Fruit fly (Drosophila melanogaster) whole organism, embryonic: ENCODE measurements around the gene path.

Experiments
- Atf3 ChIP-seq: fragments of 200-800 bp; sonication (Bioruptor generic); optimal IDR thresholded peaks from 3 replicates; lab custom pipeline; 2016; ENCODE audit warnings: missing biosample characterization, missing genetic modification characterization
- CG1024 ChIP-seq: fragments of 200-800 bp; sonication (Bioruptor generic); IDR thresholded peaks from 2 replicates; pipeline ENCODE4 v1.3.6; 2022; ENCODE audit warnings: missing biosample characterization, missing genetic modification characterization
- CG10959 ChIP-seq: fragments of 200-800 bp; sonication (Bioruptor generic); IDR thresholded peaks from 2 replicates; pipeline ENCODE4 v1.3.6; 2022; ENCODE audit warnings: missing biosample characterization, missing genetic modification characterization
- CG11456 ChIP-seq: fragments of 200-800 bp; sonication (Bioruptor generic); IDR thresholded peaks from 3 replicates; pipeline ENCODE4 v1.3.6; 2022; ENCODE audit warnings: missing biosample characterization, missing genetic modification characterization
- CG12104 ChIP-seq: fragments of 200-800 bp; sonication (Bioruptor generic); optimal IDR thresholded peaks from 3 replicates; lab custom pipeline; 2016; ENCODE audit warnings: missing biosample characterization, missing genetic modification characterization
- CG13287 ChIP-seq: fragments of 200-800 bp; sonication (Bioruptor generic); IDR thresholded peaks from 2 replicates; pipeline ENCODE4 v1.3.6; 2022; ENCODE audit warnings: missing biosample characterization, missing genetic modification characterization; ENCODE audit not compliant: partially characterized antibody
- CG14014 ChIP-seq: fragments of 200-800 bp; sonication (Bioruptor generic); IDR thresholded peaks from 2 replicates; pipeline ENCODE4 v1.3.6; 2022; ENCODE audit warnings: missing biosample characterization, missing genetic modification characterization
- CG17328 ChIP-seq: fragments of 200-800 bp; sonication (Bioruptor generic); IDR thresholded peaks from 2 replicates; pipeline ENCODE4 v1.3.6; 2022; ENCODE audit warnings: missing biosample characterization, missing genetic modification characterization
- CG17912 ChIP-seq: fragments of 200-800 bp; sonication (Bioruptor generic); optimal IDR thresholded peaks from 2 replicates; lab custom pipeline; 2018; ENCODE audit warnings: missing biosample characterization, mild to moderate bottlenecking, missing genetic modification characterization
- CG31224 ChIP-seq: fragments of 200-800 bp; sonication (Bioruptor generic); IDR thresholded peaks from 2 replicates; pipeline ENCODE4 v1.3.6; 2022; ENCODE audit warnings: missing biosample characterization, missing genetic modification characterization
- CG4282 ChIP-seq: fragments of 200-800 bp; sonication (Bioruptor generic); optimal IDR thresholded peaks from 2 replicates; lab custom pipeline; 2016; ENCODE audit warnings: missing biosample characterization, missing genetic modification characterization
- CG4730 ChIP-seq: fragments of 200-800 bp; sonication (Bioruptor generic); IDR thresholded peaks from 2 replicates; pipeline ENCODE4 v1.3.6; 2022; ENCODE audit warnings: missing biosample characterization, missing genetic modification characterization
- CG5245 ChIP-seq: fragments of 200-800 bp; sonication (Bioruptor generic); optimal IDR thresholded peaks from 3 replicates; lab custom pipeline; 2016; ENCODE audit warnings: missing biosample characterization, missing genetic modification characterization
- CG8388 ChIP-seq: fragments of 200-800 bp; sonication (Bioruptor generic); optimal IDR thresholded peaks from 2 replicates; lab custom pipeline; 2019; ENCODE audit warnings: missing biosample characterization, mild to moderate bottlenecking, missing genetic modification characterization, moderate library complexity
- CG8478 ChIP-seq: fragments of >200 bp; optimal IDR thresholded peaks from 2 replicates; lab custom pipeline; 2018
- CrebB ChIP-seq: fragments of 200-800 bp; sonication (Bioruptor generic); optimal IDR thresholded peaks from 3 replicates; lab custom pipeline; 2018; ENCODE audit warnings: missing biosample characterization, mild to moderate bottlenecking, missing genetic modification characterization
- Dad ChIP-seq: fragments of 200-800 bp; sonication (Bioruptor generic); optimal IDR thresholded peaks from 3 replicates; lab custom pipeline; 2016; ENCODE audit warnings: missing biosample characterization, missing genetic modification characterization
- Dek ChIP-seq: fragments of 200-800 bp; sonication (Bioruptor generic); optimal IDR thresholded peaks from 3 replicates; lab custom pipeline; 2019; ENCODE audit warnings: missing biosample characterization, mild to moderate bottlenecking, missing genetic modification characterization, moderate library complexity
- Gsc ChIP-seq: fragments of 200-800 bp; sonication (Bioruptor generic); IDR thresholded peaks from 2 replicates; pipeline ENCODE4 v1.3.6; 2022; ENCODE audit warnings: missing biosample characterization, missing genetic modification characterization
- Hmx ChIP-seq: fragments of 200-800 bp; sonication (Bioruptor generic); optimal IDR thresholded peaks from 2 replicates; lab custom pipeline; 2016; ENCODE audit warnings: missing biosample characterization, missing genetic modification characterization
- Hr78 ChIP-seq, 2 experiments: fragments of 200-800 bp in 1 of 2; fragments of >200 bp in 1 of 2; sonication (Bioruptor generic) in 1 of 2; optimal IDR thresholded peaks; 2 replicates each; lab custom pipeline; 2017 to 2019; ENCODE audit warnings: missing biosample characterization in 2 of 2, missing genetic modification characterization in 2 of 2, mild to moderate bottlenecking in 1 of 2, moderate library complexity in 1 of 2
- Opbp ChIP-seq: fragments of 200-800 bp; sonication (Bioruptor generic); IDR thresholded peaks from 3 replicates; pipeline ENCODE4 v1.3.6; 2022; ENCODE audit warnings: missing biosample characterization, missing genetic modification characterization; ENCODE audit not compliant: partially characterized antibody
- Ravus ChIP-seq: fragments of 200-800 bp; sonication (Bioruptor generic); IDR thresholded peaks from 2 replicates; pipeline ENCODE4 v1.3.6; 2022; ENCODE audit warnings: missing biosample characterization, missing genetic modification characterization
- Side ChIP-seq: fragments of 200-800 bp; sonication (Bioruptor generic); optimal IDR thresholded peaks from 2 replicates; lab custom pipeline; 2016; ENCODE audit warnings: missing biosample characterization, missing genetic modification characterization
- Sox100B ChIP-seq: fragments of 200-800 bp; sonication (Bioruptor generic); optimal IDR thresholded peaks from 3 replicates; lab custom pipeline; 2018; ENCODE audit warnings: missing biosample characterization, mild to moderate bottlenecking, missing genetic modification characterization
- Stat92E ChIP-seq, 3 experiments: fragments of >200 bp in 2 of 3; fragments of 200-800 bp in 1 of 3; sonication (Bioruptor generic) in 1 of 3; optimal IDR thresholded peaks; 2 replicates each; lab custom pipeline; 2017 to 2019; ENCODE audit warnings: missing biosample characterization in 3 of 3, missing genetic modification characterization in 3 of 3, mild to moderate bottlenecking in 1 of 3, moderate library complexity in 1 of 3
- TFAM ChIP-seq: fragments of 200-800 bp; sonication (Bioruptor generic); optimal IDR thresholded peaks from 2 replicates; lab custom pipeline; 2017; ENCODE audit warnings: missing biosample characterization, missing genetic modification characterization, inconsistent platforms
- aop ChIP-seq: fragments of 200-800 bp; sonication (Bioruptor generic); IDR thresholded peaks from 2 replicates; pipeline ENCODE4 v1.3.6; 2022; ENCODE audit warnings: missing biosample characterization, missing genetic modification characterization
- ash1 ChIP-seq: fragments of 200-800 bp; sonication (Bioruptor generic); optimal IDR thresholded peaks from 2 replicates; lab custom pipeline; 2018; ENCODE audit warnings: missing biosample characterization, mild to moderate bottlenecking, missing genetic modification characterization
- ci ChIP-seq: fragments of 200-800 bp; sonication (Bioruptor generic); IDR thresholded peaks from 3 replicates; pipeline ENCODE4 v1.3.6; 2022; ENCODE audit warnings: missing biosample characterization, missing genetic modification characterization
- crc ChIP-seq: fragments of 200-800 bp; sonication (Bioruptor generic); optimal IDR thresholded peaks from 2 replicates; lab custom pipeline; 2016; ENCODE audit warnings: missing biosample characterization, missing genetic modification characterization
- dimm ChIP-seq: fragments of 200-800 bp; sonication (Bioruptor generic); IDR thresholded peaks from 2 replicates; pipeline ENCODE4 v1.3.6; 2022; ENCODE audit warnings: missing biosample characterization, missing genetic modification characterization
- dysf ChIP-seq: fragments of 200-800 bp; sonication (Bioruptor generic); IDR thresholded peaks from 3 replicates; pipeline ENCODE4 v1.3.6; 2022; ENCODE audit warnings: missing biosample characterization, missing genetic modification characterization
- fd102C ChIP-seq: fragments of 200-800 bp; sonication (Bioruptor generic); optimal IDR thresholded peaks from 2 replicates; lab custom pipeline; 2018; ENCODE audit warnings: missing biosample characterization, mild to moderate bottlenecking, missing genetic modification characterization, moderate library complexity
- fru ChIP-seq: fragments of >200 bp; optimal IDR thresholded peaks from 2 replicates; lab custom pipeline; 2017
- gsb ChIP-seq: fragments of 200-800 bp; sonication (Bioruptor generic); IDR thresholded peaks from 2 replicates; pipeline ENCODE4 v1.3.6; 2022; ENCODE audit warnings: missing biosample characterization, missing genetic modification characterization
- jigr1 ChIP-seq: fragments of 200-800 bp; sonication (Bioruptor generic); IDR thresholded peaks from 3 replicates; pipeline ENCODE4 v1.3.6; 2022; ENCODE audit warnings: missing biosample characterization, missing genetic modification characterization
- lmd ChIP-seq: fragments of 200-800 bp; sonication (Bioruptor generic); IDR thresholded peaks from 2 replicates; pipeline ENCODE4 v1.3.6; 2022; ENCODE audit warnings: missing biosample characterization, missing genetic modification characterization
- mam ChIP-seq: fragments of 200-800 bp; sonication (Bioruptor generic); optimal IDR thresholded peaks from 3 replicates; lab custom pipeline; 2016; ENCODE audit warnings: missing biosample characterization, missing genetic modification characterization
- odd ChIP-seq: fragments of 200-800 bp; sonication (Bioruptor generic); optimal IDR thresholded peaks from 2 replicates; lab custom pipeline; 2017; ENCODE audit warnings: missing biosample characterization, mild to moderate bottlenecking, missing genetic modification characterization
- otp ChIP-seq: fragments of 200-800 bp; sonication (Bioruptor generic); IDR thresholded peaks from 3 replicates; pipeline ENCODE4, ENCODE4 v1.3.6; 2022; ENCODE audit warnings: missing biosample characterization, missing genetic modification characterization
- pan ChIP-seq, 4 experiments: fragments of >200 bp in 3 of 4; fragments of 200-800 bp in 1 of 4; sonication (Bioruptor generic) in 1 of 4; optimal IDR thresholded peaks in 3 of 4; IDR thresholded peaks in 1 of 4; 2 replicates each; pipeline versions ENCODE4 v1.3.6 to Lab custom; 2017 to 2022; ENCODE audit warnings: missing biosample characterization in 2 of 4, missing genetic modification characterization in 2 of 4, mixed read lengths in 1 of 4
- pnt ChIP-seq: fragments of 200-800 bp; sonication (Bioruptor generic); optimal IDR thresholded peaks from 3 replicates; lab custom pipeline; 2016; ENCODE audit warnings: missing biosample characterization, missing genetic modification characterization
- pzg ChIP-seq: fragments of 200-800 bp; sonication (Bioruptor generic); optimal IDR thresholded peaks from 3 replicates; lab custom pipeline; 2018; ENCODE audit warnings: missing biosample characterization, mild to moderate bottlenecking, missing genetic modification characterization, moderate library complexity
- row ChIP-seq: fragments of 200-800 bp; sonication (Bioruptor generic); IDR thresholded peaks from 3 replicates; pipeline ENCODE4 v1.3.6; 2022; ENCODE audit warnings: missing biosample characterization, missing genetic modification characterization
- sisA ChIP-seq: fragments of 200-800 bp; sonication (Bioruptor generic); IDR thresholded peaks from 2 replicates; pipeline ENCODE4 v1.3.6; 2022; ENCODE audit warnings: missing biosample characterization, missing genetic modification characterization
- slbo ChIP-seq: fragments of 200-800 bp; sonication (Bioruptor generic); IDR thresholded peaks from 2 replicates; pipeline ENCODE4 v1.3.6; 2022; ENCODE audit warnings: missing biosample characterization, missing genetic modification characterization
- tin ChIP-seq: fragments of 200-800 bp; sonication (Bioruptor generic); optimal IDR thresholded peaks from 3 replicates; lab custom pipeline; 2016; ENCODE audit warnings: missing biosample characterization, missing genetic modification characterization
- toy ChIP-seq: fragments of 200-800 bp; sonication (Bioruptor generic); IDR thresholded peaks from 2 replicates; pipeline ENCODE4 v1.3.6; 2022; ENCODE audit warnings: missing biosample characterization, missing genetic modification characterization
- vvl ChIP-seq: fragments of 200-800 bp; sonication (Bioruptor generic); IDR thresholded peaks from 2 replicates; pipeline ENCODE4 v1.3.6; 2022; ENCODE audit warnings: missing biosample characterization, missing genetic modification characterization
- wek ChIP-seq: fragments of 200-800 bp; sonication (Bioruptor generic); optimal IDR thresholded peaks from 3 replicates; lab custom pipeline; 2018; ENCODE audit warnings: missing biosample characterization, mild to moderate bottlenecking, missing genetic modification characterization, moderate library complexity

path gene

dm6 chr3L:9457619-9458092 lies 47.5 kb downstream of the path start, which contains the start of gene CG3437 (continued):
- peak; percentile 98 for TF ChIP-seq tin (GFP tag; lab: Kevin White, UChicago)
- peak; percentile 98 for TF ChIP-seq jigr1 (GFP tag; lab: Robert Waterston, UW)
- TF ChIP-seq CG1024 (GFP tag; lab: Robert Waterston, UW), result peak; percentile 97
- peak; percentile 97 for TF ChIP-seq CG8388 (GFP tag; lab: Kevin White, UChicago)
- TF ChIP-seq CG17328 (GFP tag; lab: Robert Waterston, UW), result peak; percentile 99
- peak in 1 of 2 experiments; percentile 86 for TF ChIP-seq Hr78 (GFP tag; optimal IDR thresholded peaks at IDR 0.05; lab: Kevin White, UChicago)
- TF ChIP-seq CG10959 (GFP tag; lab: Robert Waterston, UW), result peak; percentile 99
- peak; percentile 97 for TF ChIP-seq CG5245
- peak; percentile 58; the same call in 1 of the 2 replicates for TF ChIP-seq CG13287
- TF ChIP-seq sisA (GFP tag; lab: Robert Waterston, UW), result peak; percentile 99
- no peak for TF ChIP-seq CG8478
- TF ChIP-seq Side (GFP tag; lab: Kevin White, UChicago), result peak; percentile 99
- peak; percentile 90 for TF ChIP-seq wek (GFP tag; lab: Kevin White, UChicago)
- peak; percentile 100 for TF ChIP-seq vvl (GFP tag; lab: Robert Waterston, UW)
- TF ChIP-seq crc (GFP tag; lab: Kevin White, UChicago), result peak; percentile 95
- TF ChIP-seq Dad (GFP tag; lab: Kevin White, UChicago), result peak; percentile 99
- TF ChIP-seq mam (GFP tag; lab: Kevin White, UChicago), result peak; percentile 99
- peak; percentile 98 for TF ChIP-seq Atf3 (GFP tag; lab: Kevin White, UChicago)
- peak; percentile 97 for TF ChIP-seq CG4282 (GFP tag; lab: Kevin White, UChicago)
- peak; percentile 48; the same call in 1 of the 3 replicates for TF ChIP-seq Opbp (GFP tag; lab: Robert Waterston, UW)
- TF ChIP-seq Gsc, result peak; percentile 99
- TF ChIP-seq Dek (tag; lab: Kevin White, UChicago), result peak; percentile 98
- TF ChIP-seq lmd (GFP tag; lab: Robert Waterston, UW), result peak; percentile 99
- TF ChIP-seq pnt (GFP tag; lab: Kevin White, UChicago), result peak; percentile 99
- peak; percentile 98 for TF ChIP-seq CrebB (tag; lab: Kevin White, UChicago)
- peak; percentile 99 for TF ChIP-seq CG14014 (GFP tag; lab: Robert Waterston, UW)
- TF ChIP-seq slbo (GFP tag; lab: Robert Waterston, UW), result peak; percentile 99
- peak; percentile 99 for TF ChIP-seq gsb (GFP tag; lab: Robert Waterston, UW)
- peak; percentile 94 for TF ChIP-seq TFAM (GFP tag; lab: Kevin White, UChicago)
- peak; percentile 97 for TF ChIP-seq CG31224 (GFP tag; lab: Robert Waterston, UW)
- TF ChIP-seq row (GFP tag; lab: Robert Waterston, UW), result peak; percentile 100
- TF ChIP-seq toy (GFP tag; lab: Robert Waterston, UW), result peak; percentile 98
- TF ChIP-seq CG17912 (GFP tag; lab: Kevin White, UChicago), result peak; percentile 95
- peak; percentile 98 for TF ChIP-seq odd (GFP tag; lab: Kevin White, UChicago)
- peak; percentile 99 for TF ChIP-seq otp (GFP tag; lab: Robert Waterston, UW)
- peak; percentile 96 for TF ChIP-seq CG12104 (GFP tag; lab: Kevin White, UChicago)
- peak; percentile 96 for TF ChIP-seq Ravus (GFP tag; lab: Robert Waterston, UW)
- peak; percentile 100 for TF ChIP-seq ci
- TF ChIP-seq dimm (GFP tag; lab: Robert Waterston, UW), result peak; percentile 98
- TF ChIP-seq fru (lab: Kevin White, UChicago), result no peak
- TF ChIP-seq Stat92E (GFP tag; optimal IDR thresholded peaks at IDR 0.05; lab: Kevin White, UChicago), result peak in 1 of 3 experiments; percentile 91
- peak; percentile 82 for TF ChIP-seq fd102C (GFP tag; lab: Kevin White, UChicago)
- TF ChIP-seq ash1 (GFP tag; lab: Kevin White, UChicago), result peak; percentile 96
- TF ChIP-seq Hmx (GFP tag; lab: Kevin White, UChicago), result peak; percentile 96
- TF ChIP-seq pzg (GFP tag; lab: Kevin White, UChicago), result peak; percentile 53
- peak; percentile 99 for TF ChIP-seq CG11456
- peak; percentile 96 for TF ChIP-seq Sox100B (GFP tag; lab: Kevin White, UChicago)
- peak; percentile 100 for TF ChIP-seq dysf (GFP tag; lab: Robert Waterston, UW)
- peak; percentile 99 for TF ChIP-seq CG4730
- TF ChIP-seq pan (optimal IDR thresholded peaks at IDR 0.05; lab: Kevin White, UChicago), result no peak
- TF ChIP-seq pan (GFP tag; optimal IDR thresholded peaks at IDR 0.05 in 1 of 2, IDR thresholded peaks at IDR 0.05 in 1 of 2), result peak in 1 of 2 experiments; percentile 99
- TF ChIP-seq aop (GFP tag; lab: Robert Waterston, UW), result peak; percentile 96
